Worm (Caenorhabditis elegans) whole organism, late embryonic: ENCODE results near the gene ZC239.4.
"Not testable (repeated sequence)": the region's sequence is repeated elsewhere in the genome, so short reads cannot be mapped to it uniquely, and the experiment has no call there.

ENCODE experiments used
- C38D4.7 ChIP-seq: fragments of 200-800 bp; sonication (Bioruptor generic); optimal IDR thresholded peaks from 2 replicates; lab custom pipeline; 2018; ENCODE audit warnings: mild to moderate bottlenecking, missing genetic modification characterization, moderate library complexity, missing compliant biosample characterization
- F13H6.1 ChIP-seq: sonication (generic microtip); optimal IDR thresholded peaks from 2 replicates; lab custom pipeline; 2016; ENCODE audit warnings: missing genetic modification characterization, missing compliant biosample characterization
- K02D7.2 ChIP-seq: sonication (generic microtip); optimal IDR thresholded peaks from 2 replicates; lab custom pipeline; 2017; ENCODE audit warnings: mild to moderate bottlenecking, missing genetic modification characterization, missing compliant biosample characterization
- Y22D7AL.16 ChIP-seq: sonication (generic microtip); optimal IDR thresholded peaks from 2 replicates; lab custom pipeline; 2016; ENCODE audit warnings: missing genetic modification characterization, missing compliant biosample characterization
- ceh-14 ChIP-seq: sonication (generic microtip); optimal IDR thresholded peaks from 2 replicates; lab custom pipeline; 2016; ENCODE audit warnings: missing genotype, missing genetic modification characterization, missing compliant biosample characterization
- ceh-18 ChIP-seq: sonication (generic microtip); optimal IDR thresholded peaks from 2 replicates; lab custom pipeline; 2016; ENCODE audit warnings: missing genetic modification characterization, missing compliant biosample characterization
- ceh-22 ChIP-seq: sonication (generic microtip); optimal IDR thresholded peaks from 2 replicates; lab custom pipeline; 2017; ENCODE audit warnings: missing biosample characterization, missing genetic modification characterization
- ceh-48 ChIP-seq: sonication (generic microtip); optimal IDR thresholded peaks from 2 replicates; lab custom pipeline; 2016; ENCODE audit warnings: missing genetic modification characterization, inconsistent platforms, missing compliant biosample characterization
- ceh-6 ChIP-seq: fragments of 200-800 bp; sonication (Bioruptor generic); optimal IDR thresholded peaks from 2 replicates; lab custom pipeline; 2018; ENCODE audit warnings: mild to moderate bottlenecking, missing genetic modification characterization, missing compliant biosample characterization
- che-1 ChIP-seq: sonication (generic microtip); optimal IDR thresholded peaks from 2 replicates; lab custom pipeline; 2016; ENCODE audit warnings: mild to moderate bottlenecking, missing genetic modification characterization, missing compliant biosample characterization
- dve-1 ChIP-seq: sonication (generic microtip); optimal IDR thresholded peaks from 2 replicates; lab custom pipeline; 2017; ENCODE audit warnings: antibody characterized with exemption, mild to moderate bottlenecking, missing genetic modification characterization, missing compliant biosample characterization
- elt-2 ChIP-seq: sonication (generic microtip); optimal IDR thresholded peaks from 2 replicates; lab custom pipeline; 2016; ENCODE audit warnings: missing genetic modification reagents, missing genetic modification characterization, missing compliant biosample characterization
- elt-4 ChIP-seq: sonication (generic microtip); optimal IDR thresholded peaks from 2 replicates; lab custom pipeline; 2016; ENCODE audit warnings: missing genetic modification characterization, missing compliant biosample characterization
- eyg-1 ChIP-seq: sonication (generic microtip); optimal IDR thresholded peaks from 2 replicates; lab custom pipeline; 2016; ENCODE audit warnings: missing genotype, missing genetic modification characterization, missing compliant biosample characterization
- fkh-6 ChIP-seq: sonication (generic microtip); optimal IDR thresholded peaks from 2 replicates; lab custom pipeline; 2016; ENCODE audit warnings: missing genetic modification characterization, missing compliant biosample characterization
- gmeb-2 ChIP-seq: sonication (generic microtip); optimal IDR thresholded peaks from 2 replicates; lab custom pipeline; 2016; ENCODE audit warnings: missing genetic modification characterization, inconsistent platforms, missing compliant biosample characterization
- hlh-13 ChIP-seq: fragments of 200-800 bp; sonication (Bioruptor generic); optimal IDR thresholded peaks from 2 replicates; lab custom pipeline; 2018; ENCODE audit warnings: mild to moderate bottlenecking, missing genetic modification characterization, missing compliant biosample characterization
- hlh-8 ChIP-seq: sonication (generic microtip); optimal IDR thresholded peaks from 2 replicates; lab custom pipeline; 2016; ENCODE audit warnings: missing genotype, missing genetic modification characterization, missing compliant biosample characterization
- mec-3 ChIP-seq: sonication (generic microtip); optimal IDR thresholded peaks from 2 replicates; lab custom pipeline; 2016; ENCODE audit warnings: borderline replicate concordance, missing genetic modification characterization, missing compliant biosample characterization
- nfya-1 ChIP-seq: sonication (generic microtip); optimal IDR thresholded peaks from 2 replicates; lab custom pipeline; 2017; ENCODE audit warnings: missing genetic modification characterization, mild to moderate bottlenecking, missing compliant biosample characterization, antibody characterized with exemption, moderate library complexity
- npax-4 ChIP-seq: sonication (generic microtip); optimal IDR thresholded peaks from 2 replicates; lab custom pipeline; 2016; ENCODE audit warnings: missing genetic modification characterization, missing compliant biosample characterization
- odd-2 ChIP-seq: sonication (generic microtip); optimal IDR thresholded peaks from 2 replicates; lab custom pipeline; 2017; ENCODE audit warnings: antibody characterized with exemption, mild to moderate bottlenecking, missing genetic modification characterization, missing compliant biosample characterization
- pag-3 ChIP-seq: sonication (generic microtip); optimal IDR thresholded peaks from 2 replicates; lab custom pipeline; 2016; ENCODE audit warnings: missing compliant biosample characterization, missing genetic modification characterization, borderline replicate concordance
- pax-1 ChIP-seq: fragments of 150-350 bp; optimal IDR thresholded peaks from 2 replicates; lab custom pipeline; 2014; ENCODE audit warnings: missing biosample characterization, missing genetic modification characterization
- ref-2 ChIP-seq: sonication (generic microtip); optimal IDR thresholded peaks from 2 replicates; lab custom pipeline; 2016; ENCODE audit warnings: missing genetic modification characterization, missing compliant biosample characterization
- rnt-1 ChIP-seq: sonication (generic microtip); optimal IDR thresholded peaks from 2 replicates; lab custom pipeline; 2016; ENCODE audit warnings: missing genetic modification characterization, missing compliant biosample characterization
- tbx-2 ChIP-seq: sonication (generic microtip); optimal IDR thresholded peaks from 2 replicates; lab custom pipeline; 2016; ENCODE audit warnings: missing genetic modification characterization, missing compliant biosample characterization
- unc-55 ChIP-seq: sonication (generic microtip); optimal IDR thresholded peaks from 2 replicates; lab custom pipeline; 2017; ENCODE audit warnings: missing biosample characterization, missing genetic modification reagents, missing genetic modification characterization
- unc-86 ChIP-seq: sonication (generic microtip); optimal IDR thresholded peaks from 2 replicates; lab custom pipeline; 2016; ENCODE audit warnings: missing genetic modification characterization, missing compliant biosample characterization

ZC239.4 gene

DNA sequence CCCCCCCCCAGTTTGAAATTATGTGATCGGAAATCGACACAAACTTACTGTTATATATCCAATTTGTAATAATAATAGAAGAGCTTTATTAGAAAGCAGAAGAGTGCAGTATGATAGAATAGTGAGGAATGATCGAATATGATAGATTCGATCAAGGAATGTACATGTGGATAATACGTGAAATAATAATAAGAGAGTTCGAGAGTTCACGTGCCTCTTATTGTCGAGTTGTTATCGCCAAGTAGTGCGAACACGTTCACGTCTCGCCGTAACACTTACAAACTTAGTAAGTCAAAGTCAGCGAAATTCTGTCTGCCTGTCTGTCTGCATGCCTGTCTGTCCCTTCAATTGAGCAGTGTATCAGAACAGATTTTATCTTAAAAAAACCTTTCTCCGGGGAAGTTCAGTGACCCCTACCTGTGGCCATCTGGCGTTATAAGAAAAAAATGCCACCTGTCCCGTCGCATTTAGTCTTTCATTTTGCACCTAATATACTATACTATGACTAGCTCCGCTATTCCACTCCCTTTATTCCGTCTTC is 30.6 kb upstream of the ZC239.4 start, which contains the start of the genes Y27F2A.6 and Y27F2A.8:
TSS of gene Y27F2A.6 (minus strand) at position 101 of the 541 bp plus-strand sequence.
TSS of gene Y27F2A.8 (plus strand) at position 491 of the 541 bp plus-strand sequence.
- TF ChIP-seq F13H6.1; eyg-1 (tag; lab: Kevin White, UChicago); ceh-48 (tag; lab: Kevin White, UChicago): not testable (repeated sequence)

DNA sequence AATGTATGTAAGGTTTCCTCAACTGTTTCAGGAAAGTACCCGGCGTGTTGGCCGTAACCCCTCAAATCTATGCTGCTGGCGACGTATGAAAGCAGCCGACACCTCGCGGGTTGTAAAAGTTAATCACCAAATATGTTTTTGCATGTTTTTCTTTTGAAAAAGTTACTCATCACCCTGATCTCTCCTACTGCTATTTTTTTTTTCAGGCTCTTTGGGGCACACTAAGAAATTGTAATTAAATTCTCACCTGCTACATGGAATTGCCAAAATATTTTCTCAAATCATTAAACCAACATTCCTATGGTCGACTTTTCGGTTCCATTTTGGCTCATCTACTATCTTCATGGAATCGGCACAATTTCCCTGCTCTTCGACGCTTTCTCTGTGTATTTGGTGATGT is 29.1 kb upstream of the ZC239.4 start, which contains the start of gene sri-78:
TSS of gene sri-78 (plus strand) at position 301 of the 400 bp plus-strand sequence.
- TF ChIP-seq mec-3, odd-2, npax-4 (tag; lab: Kevin White, UChicago): not testable (repeated sequence)

DNA sequence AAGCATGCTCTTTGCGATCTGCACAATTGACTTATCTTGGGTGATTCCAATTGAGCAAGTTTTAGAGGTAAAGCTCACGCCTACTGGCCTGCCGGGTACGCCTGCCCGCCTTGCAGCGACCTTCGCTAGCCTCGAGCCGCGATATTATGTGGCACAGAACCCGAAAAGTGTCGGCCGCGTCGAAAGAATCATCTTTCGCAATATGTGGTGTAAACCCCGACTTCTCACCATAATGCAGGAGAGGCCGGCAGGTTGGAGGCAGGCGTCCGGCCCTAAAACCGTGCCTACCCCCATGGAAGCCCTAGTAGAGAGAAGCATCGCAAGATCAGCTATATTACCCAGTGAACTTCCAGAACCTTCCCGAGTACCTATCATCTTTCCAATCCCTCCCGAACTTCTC is 28.1 kb upstream of the ZC239.4 start:
- TF ChIP-seq pax-1 (tag; lab: Kevin White, UChicago) (no peak), tbx-2 (tag; lab: Kevin White, UChicago) (no peak), ceh-6 (no peak), hlh-8 (tag; lab: Kevin White, UChicago) (no peak), ceh-18 (no peak), K02D7.2 (tag; lab: Kevin White, UChicago) (no peak), ref-2 (tag; lab: Kevin White, UChicago) (no peak), gmeb-2 (tag; lab: Kevin White, UChicago) (no peak), dve-1 (tag; lab: Kevin White, UChicago) (no peak), F13H6.1 (no peak), rnt-1 (tag; lab: Kevin White, UChicago) (no peak), elt-2 (no peak), elt-4 (tag; lab: Kevin White, UChicago) (no peak), C38D4.7 (GFP tag; lab: Kevin White, UChicago) (no peak), hlh-13 (GFP tag; lab: Kevin White, UChicago) (no peak), fkh-6 (tag; lab: Kevin White, UChicago) (no peak), unc-86 (tag; lab: Kevin White, UChicago) (no peak)

DNA sequence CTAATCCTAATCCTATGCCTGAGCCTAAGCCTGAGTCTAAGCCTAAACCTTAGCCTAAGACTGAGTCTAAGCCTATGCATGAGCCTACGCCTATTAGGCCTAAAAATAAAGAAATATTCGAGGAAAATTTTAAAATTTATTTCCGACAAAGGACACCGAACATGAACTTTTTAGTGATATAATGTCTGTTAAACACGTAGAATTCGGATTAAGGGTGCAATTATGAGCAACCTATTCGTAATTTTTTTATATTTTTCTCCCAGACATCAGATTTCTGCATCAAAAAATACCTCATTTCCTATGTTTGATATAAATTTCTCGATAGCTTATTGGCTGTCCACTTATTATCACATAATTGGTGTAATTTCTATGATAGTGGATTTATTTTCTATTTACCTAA is 25.0 kb upstream of the ZC239.4 start, which contains the start of gene Y27F2A.11:
TSS of gene Y27F2A.11 (plus strand) at position 301 of the 400 bp plus-strand sequence.
- TF ChIP-seq K02D7.2 (tag; lab: Kevin White, UChicago); che-1 (tag; lab: Kevin White, UChicago); unc-55: not testable (repeated sequence)
- TF ChIP-seq, all 69 proteins: peak for 0; not testable (repeated sequence) for 69

DNA sequence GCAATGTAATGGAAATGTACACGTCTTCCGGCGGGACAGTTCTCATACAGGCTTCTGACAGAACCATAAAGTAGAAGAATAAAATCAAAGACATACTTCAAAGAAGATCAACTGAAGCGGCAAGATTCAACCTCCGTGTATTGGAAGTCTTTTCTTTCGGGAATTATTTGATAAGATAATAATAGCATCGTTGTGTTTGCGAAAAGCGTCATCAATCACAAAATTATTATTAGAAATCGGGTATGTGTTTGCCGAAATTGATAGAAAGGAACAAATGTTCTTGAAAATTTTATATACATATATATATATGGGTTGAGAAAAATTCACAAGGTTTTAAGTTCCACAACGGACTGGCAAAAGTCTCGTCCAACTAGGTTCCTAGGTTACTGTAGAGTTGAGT is 22.5 kb upstream of the ZC239.4 start, which contains the start of gene Y27F2A.9:
TSS of gene Y27F2A.9 (minus strand) at position 101 of the 400 bp plus-strand sequence.
- not testable (repeated sequence) for TF ChIP-seq nfya-1 (tag; lab: Kevin White, UChicago); ceh-22; unc-86 (tag; lab: Kevin White, UChicago)

DNA sequence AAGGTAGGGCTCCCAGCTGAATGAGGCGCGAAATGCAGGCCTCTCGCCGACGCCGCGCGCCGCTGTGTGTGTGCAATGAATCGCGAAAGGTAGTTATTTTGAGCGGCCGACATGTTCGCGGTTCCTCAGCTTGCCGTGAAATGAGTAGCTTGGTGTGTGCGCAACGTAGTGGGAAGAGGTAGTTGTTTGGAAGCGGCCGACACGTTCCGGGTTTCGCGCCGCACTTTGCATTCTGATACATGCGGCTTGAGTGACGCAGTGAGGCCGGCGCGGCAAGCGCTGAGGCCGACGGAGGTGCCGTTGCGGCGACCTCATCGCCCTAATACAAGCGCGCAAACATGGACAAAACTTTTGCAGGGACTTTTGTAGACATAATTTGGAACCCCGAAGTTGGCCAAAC is 18.3 kb upstream of the ZC239.4 start:
- no peak for TF ChIP-seq Y22D7AL.16 (tag; lab: Kevin White, UChicago)
- TF ChIP-seq pag-3 (tag; lab: Kevin White, UChicago): no peak
- peak; percentile 13 for TF ChIP-seq mec-3 (tag; lab: Kevin White, UChicago)
- TF ChIP-seq ceh-14 (tag; lab: Kevin White, UChicago): no peak
